Fruit fly (Drosophila melanogaster): ENCODE data around the gene CG11380.

The CG11380 gene

dm6 chrX:1180865-1181264, 10.2 kb upstream of the CG11380 start:
- TF ChIP-seq peb (GFP tag; IDR thresholded peaks at IDR 0.05) = no peak
- no peak for TF ChIP-seq yki (optimal IDR thresholded peaks at IDR 0.05)
- no peak for TF ChIP-seq CG1024 (GFP tag; IDR thresholded peaks at IDR 0.05)
- no peak for TF ChIP-seq CG11456 (GFP tag; IDR thresholded peaks at IDR 0.05)
- no peak for TF ChIP-seq ham (GFP tag; IDR thresholded peaks at IDR 0.05)

DNA sequence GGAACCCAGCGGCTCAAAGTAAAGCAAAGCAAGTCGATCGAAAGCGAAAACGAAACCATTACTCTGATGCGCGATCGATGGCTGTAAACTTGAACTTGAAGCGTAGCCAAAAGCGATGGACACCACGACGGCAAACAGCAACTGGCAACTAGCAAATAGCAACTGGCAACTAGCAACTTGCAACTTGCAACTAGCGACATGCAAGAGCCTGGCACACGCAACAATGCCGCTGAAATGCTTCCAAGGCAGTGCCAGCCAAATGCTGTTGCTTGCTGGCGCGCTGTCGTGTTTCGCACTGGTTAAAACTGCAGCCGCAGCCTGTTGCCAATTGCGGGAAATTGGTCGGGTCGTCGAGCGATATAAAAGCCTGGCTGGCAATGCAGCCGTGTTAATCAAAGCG, 9.8 kb upstream of the CG11380 start, which contains the start of gene CG14627:
Gene CG14627 (plus strand): TSS at position 301 of the 400 bp plus-strand sequence.
- no peak for TF ChIP-seq Drgx (GFP tag; IDR thresholded peaks at IDR 0.05)
- TF ChIP-seq lmd (GFP tag; IDR thresholded peaks at IDR 0.05) = no peak
- TF ChIP-seq Dad (GFP tag; optimal IDR thresholded peaks at IDR 0.05) = no peak
- TF ChIP-seq CG2199 (GFP tag; IDR thresholded peaks at IDR 0.05) = no peak
- no peak for TF ChIP-seq ro (GFP tag; IDR thresholded peaks at IDR 0.05)
- no peak for TF ChIP-seq CG32532 (GFP tag; IDR thresholded peaks at IDR 0.05)
- TF ChIP-seq tap (tag; optimal IDR thresholded peaks at IDR 0.05) = no peak
- TF ChIP-seq Sox100B (GFP tag; optimal IDR thresholded peaks at IDR 0.05) = no peak
- TF ChIP-seq CG1233 (GFP tag; optimal IDR thresholded peaks at IDR 0.05) = no peak
- TF ChIP-seq CG31441 (GFP tag; IDR thresholded peaks at IDR 0.05) = no peak
- TF ChIP-seq CG12236 (GFP tag; optimal IDR thresholded peaks at IDR 0.05) = no peak
- no peak for TF ChIP-seq Rx (GFP tag; IDR thresholded peaks at IDR 0.05)
- TF ChIP-seq CG8089 (GFP tag; optimal IDR thresholded peaks at IDR 0.05) = no peak
- no peak for TF ChIP-seq aop (GFP tag; IDR thresholded peaks at IDR 0.05)
- TF ChIP-seq Oaz (GFP tag; IDR thresholded peaks at IDR 0.05) = no peak
- TF ChIP-seq trh (GFP tag; optimal IDR thresholded peaks at IDR 0.05) = no peak
- no peak for TF ChIP-seq chif (GFP tag; optimal IDR thresholded peaks at IDR 0.05)
- no peak for TF ChIP-seq CG4328 (GFP tag; optimal IDR thresholded peaks at IDR 0.05)

dm6 chrX:1183742-1184141, 7.4 kb upstream of the CG11380 start:
- TF ChIP-seq D19A (tag; optimal IDR thresholded peaks at IDR 0.05) = peak; percentile 94
- TF ChIP-seq row (GFP tag; IDR thresholded peaks at IDR 0.05) = peak; percentile 49
- TF ChIP-seq luna (GFP tag; optimal IDR thresholded peaks at IDR 0.05) = no peak
- TF ChIP-seq CG4617 (GFP tag; optimal IDR thresholded peaks at IDR 0.05; ENCODE audit: borderline replicate concordance) = no peak
- no peak for TF ChIP-seq Oli (tag; optimal IDR thresholded peaks at IDR 0.05)
- no peak for TF ChIP-seq CG18599 (GFP tag; optimal IDR thresholded peaks at IDR 0.05)

DNA sequence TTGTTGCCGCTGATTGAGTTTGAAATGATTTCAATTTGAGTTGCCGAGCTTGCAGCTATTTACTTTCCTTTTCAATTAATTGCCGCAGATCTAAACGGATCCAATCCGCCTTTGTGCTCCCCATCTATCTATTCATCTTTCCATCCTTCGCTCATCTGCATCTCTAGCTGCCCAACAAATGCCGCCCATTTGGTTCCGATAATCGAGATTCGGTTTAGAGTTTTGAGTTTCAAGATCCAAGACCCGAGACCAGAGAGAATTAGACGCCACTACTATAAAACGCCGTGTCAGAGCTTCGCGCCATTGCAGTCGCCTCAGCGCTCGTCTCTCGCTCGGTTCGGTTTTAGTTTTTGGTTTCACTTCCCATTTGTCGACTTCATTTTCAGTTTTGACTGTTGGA, 6.6 kb upstream of the CG11380 start, which contains the start of gene CG14626:
Gene CG14626 (plus strand): TSS at position 301 of the 400 bp plus-strand sequence.
- TF ChIP-seq gce (GFP tag; IDR thresholded peaks at IDR 0.05) (no peak), lbe (GFP tag; optimal IDR thresholded peaks at IDR 0.05) (no peak), ato (GFP tag; IDR thresholded peaks at IDR 0.05; ENCODE audit: partially characterized antibody) (no peak), pros (GFP tag; optimal IDR thresholded peaks at IDR 0.05) (no peak), stc (GFP tag; IDR thresholded peaks at IDR 0.05) (no peak), stwl (tag; optimal IDR thresholded peaks at IDR 0.05) (no peak), Spps (tag; optimal IDR thresholded peaks at IDR 0.05) (no peak), Hmx (GFP tag; optimal IDR thresholded peaks at IDR 0.05) (no peak), CG6791 (GFP tag; IDR thresholded peaks at IDR 0.05; ENCODE audit: partially characterized antibody) (no peak), CG14014 (GFP tag; IDR thresholded peaks at IDR 0.05) (no peak), z (GFP tag; IDR thresholded peaks at IDR 0.05) (no peak), crc (GFP tag; optimal IDR thresholded peaks at IDR 0.05) (no peak), CG4404 (GFP tag; IDR thresholded peaks at IDR 0.05) (no peak), CG3995 (GFP tag; optimal IDR thresholded peaks at IDR 0.05) (no peak), HHEX (GFP tag; optimal IDR thresholded peaks at IDR 0.05) (no peak), Oli (tag; optimal IDR thresholded peaks at IDR 0.05) (no peak), CG7987 (GFP tag; optimal IDR thresholded peaks at IDR 0.05) (no peak), Rx (GFP tag; IDR thresholded peaks at IDR 0.05) (no peak)
